Worm (Caenorhabditis elegans) whole organism, midembryonic: ENCODE results near the gene K01D12.7.
"Not testable (repeated sequence)": the region's sequence is repeated elsewhere in the genome, so short reads cannot be mapped to it uniquely, and the experiment has no call there.

ENCODE experiments used
- T22C8.4 ChIP-seq: fragments of 200-800 bp; sonication (Bioruptor generic); IDR thresholded peaks from 2 replicates; pipeline ENCODE4 v1.3.6; 2022; ENCODE audit warnings: missing genetic modification characterization, missing compliant biosample characterization
- cog-1 ChIP-seq: sonication (generic microtip); optimal IDR thresholded peaks from 2 replicates; lab custom pipeline; 2016; ENCODE audit warnings: missing genetic modification characterization, missing compliant biosample characterization
- flt-1 ChIP-seq: fragments of 200-800 bp; sonication (Bioruptor generic); IDR thresholded peaks from 2 replicates; pipeline ENCODE4 v1.3.6; 2022; ENCODE audit warnings: missing genetic modification characterization, missing compliant biosample characterization
- klf-2 ChIP-seq: fragments of 200-800 bp; sonication (Bioruptor generic); conservative IDR thresholded peaks from 2 replicates; pipeline ENCODE4 v1.3.6; 2022; ENCODE audit warnings: missing genetic modification reagents, missing genetic modification characterization, missing compliant biosample characterization
- med-1 ChIP-seq: sonication (generic microtip); optimal IDR thresholded peaks from 2 replicates; lab custom pipeline; 2017; ENCODE audit warnings: missing genetic modification characterization, mild to moderate bottlenecking, missing compliant biosample characterization, antibody characterized with exemption, missing genetic modification reagents; ENCODE audit not compliant: insufficient read depth
- ref-1 ChIP-seq: fragments of 200-800 bp; sonication (Bioruptor generic); conservative IDR thresholded peaks from 2 replicates; pipeline ENCODE4 v1.3.6; 2022; ENCODE audit warnings: missing genetic modification reagents, missing genetic modification characterization, missing compliant biosample characterization
- tab-1 ChIP-seq: fragments of 200-800 bp; sonication (Bioruptor generic); IDR thresholded peaks from 2 replicates; pipeline ENCODE4 v1.3.6; 2022; ENCODE audit warnings: missing genetic modification characterization, missing compliant biosample characterization
- ztf-23 ChIP-seq: fragments of 200-800 bp; sonication (Bioruptor generic); IDR thresholded peaks from 2 replicates; pipeline ENCODE4 v1.3.6; 2022; ENCODE audit warnings: missing genetic modification reagents, missing genetic modification characterization, missing compliant biosample characterization
- ztf-29 ChIP-seq: fragments of 200-800 bp; sonication (Bioruptor generic); IDR thresholded peaks from 2 replicates; pipeline ENCODE4 v1.3.6; 2022; ENCODE audit warnings: missing genetic modification reagents, missing genetic modification characterization, missing compliant biosample characterization

K01D12.7 gene

DNA sequence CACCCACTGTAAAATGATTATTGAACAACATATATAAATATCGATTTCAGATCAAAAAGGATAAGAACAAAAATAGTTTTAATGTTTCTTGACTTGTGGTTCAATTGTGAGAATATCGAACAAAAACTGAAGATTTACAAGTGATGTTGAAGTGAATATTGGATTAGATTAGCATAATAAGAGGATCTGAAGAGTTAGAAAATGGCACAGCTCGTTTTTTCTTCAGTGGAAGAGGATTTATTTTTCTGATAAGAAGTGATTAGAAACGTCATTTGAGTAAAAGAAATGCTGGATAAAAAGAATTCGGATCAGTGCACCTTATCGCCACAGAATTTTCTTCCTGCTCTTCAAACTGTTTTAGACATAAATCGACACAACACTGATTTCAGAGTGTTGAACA is 5.6 kb downstream of the K01D12.7 start, which contains the start of gene twk-14:
twk-14 (minus strand) TSS at position 8 of the 400 bp plus-strand sequence.
- TF ChIP-seq ztf-29 (GFP tag; lab: Robert Waterston, UW) (no peak), klf-2 (no peak), T22C8.4 (GFP tag; lab: Robert Waterston, UW) (no peak), flt-1 (no peak), cog-1 (no peak), ztf-23 (GFP tag; lab: Robert Waterston, UW) (no peak), tab-1 (GFP tag; lab: Robert Waterston, UW) (no peak), med-1 (GFP tag; lab: Kevin White, UChicago) (no peak), ref-1 (no peak)

ce11 chrV:12386154-12386553 is 15.1 kb downstream of the K01D12.7 start, which contains the start of gene K01D12.15:
TSS of gene K01D12.15 (plus strand) at chrV:12386454.
- TF ChIP-seq klf-2 (no peak), flt-1 (no peak), ref-1 (no peak), T22C8.4 (GFP tag; lab: Robert Waterston, UW) (no peak), cog-1 (no peak), tab-1 (GFP tag; lab: Robert Waterston, UW) (no peak), ztf-23 (GFP tag; lab: Robert Waterston, UW) (no peak), ztf-29 (GFP tag; lab: Robert Waterston, UW) (no peak), med-1 (GFP tag; lab: Kevin White, UChicago) (no peak)

DNA sequence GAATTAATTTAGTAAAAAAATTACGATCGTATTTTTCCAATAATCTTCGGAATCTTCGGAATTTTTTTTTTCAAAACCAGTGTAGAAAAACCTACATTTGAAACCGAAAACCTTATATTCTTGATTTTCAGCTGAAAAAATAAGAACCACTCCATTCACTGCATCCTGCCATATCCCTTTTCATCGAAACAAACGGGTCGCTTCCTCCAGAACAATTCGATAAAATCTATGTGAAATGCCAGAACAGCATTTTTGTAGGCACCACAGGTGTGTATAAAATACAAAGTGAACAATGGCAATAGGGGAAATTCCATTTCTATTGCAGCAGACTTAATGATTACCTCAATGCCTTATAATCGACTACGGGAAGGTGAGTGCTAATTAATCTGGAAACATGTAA is 24.0 kb downstream of the K01D12.7 start, which contains the start of gene K01D12.1:
K01D12.1 (plus strand) TSS at position 301 of the 400 bp plus-strand sequence.
- TF ChIP-seq cog-1 = no peak
- no peak for TF ChIP-seq tab-1 (GFP tag; lab: Robert Waterston, UW)
- no peak for TF ChIP-seq ref-1
- no peak for TF ChIP-seq klf-2
- TF ChIP-seq flt-1 = no peak
- TF ChIP-seq med-1 (GFP tag; lab: Kevin White, UChicago) = no peak
- no peak for TF ChIP-seq T22C8.4 (GFP tag; lab: Robert Waterston, UW)
- TF ChIP-seq ztf-29 (GFP tag; lab: Robert Waterston, UW) = no peak
- no peak for TF ChIP-seq ztf-23 (GFP tag; lab: Robert Waterston, UW)

DNA sequence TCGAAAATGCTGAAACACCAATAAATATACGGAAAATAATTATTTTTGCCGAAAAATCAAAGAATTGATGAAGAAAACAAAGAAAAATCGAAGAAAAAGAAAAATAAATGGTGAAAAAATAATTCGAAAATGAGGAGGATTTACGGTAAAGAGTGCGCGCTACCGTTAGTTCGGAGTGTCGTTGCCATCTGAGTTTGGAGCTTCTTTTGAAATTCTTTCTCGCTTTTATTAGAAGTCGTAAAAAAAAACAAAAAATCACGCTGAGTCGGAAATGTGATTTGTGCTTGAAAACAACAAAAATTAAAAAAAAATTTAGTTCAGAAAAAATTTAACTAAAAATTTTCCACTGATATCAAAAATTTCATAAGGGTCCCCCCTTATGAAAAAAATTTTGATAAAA is 27.0 kb downstream of the K01D12.7 start, which contains the start of gene F23H12.10:
F23H12.10 (minus strand) TSS at position 12 of the 400 bp plus-strand sequence.
- not testable (repeated sequence) for TF ChIP-seq ref-1; cog-1; ztf-23 (GFP tag; lab: Robert Waterston, UW)

DNA sequence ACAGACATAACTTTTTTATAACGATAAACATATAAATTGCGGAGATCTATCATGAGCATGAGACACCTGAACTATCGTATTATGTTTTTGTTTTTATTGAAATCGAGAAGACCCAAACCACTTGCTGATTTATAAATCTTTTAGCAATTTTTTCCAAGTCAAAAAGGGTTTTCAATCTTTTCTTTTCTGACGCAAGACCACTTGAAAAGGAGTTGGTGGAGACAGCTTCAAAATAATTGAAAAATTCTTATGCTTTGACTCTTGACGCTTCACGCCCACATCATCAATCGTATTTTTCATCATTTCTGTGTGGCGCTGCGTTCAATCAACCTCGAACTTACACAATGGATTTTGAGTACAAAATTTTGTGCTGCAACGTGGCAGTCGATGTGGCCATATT is 29.9 kb downstream of the K01D12.7 start, which contains the start of gene F23H12.7:
F23H12.7 (plus strand) TSS at position 301 of the 400 bp plus-strand sequence.
- no peak for TF ChIP-seq tab-1 (GFP tag; lab: Robert Waterston, UW)
- TF ChIP-seq klf-2 = no peak
- TF ChIP-seq ztf-23 (GFP tag; lab: Robert Waterston, UW) = no peak
- no peak for TF ChIP-seq flt-1
- TF ChIP-seq cog-1 = no peak
- TF ChIP-seq T22C8.4 (GFP tag; lab: Robert Waterston, UW) = no peak
- TF ChIP-seq ref-1 = no peak
- no peak for TF ChIP-seq ztf-29 (GFP tag; lab: Robert Waterston, UW)
- TF ChIP-seq med-1 (GFP tag; lab: Kevin White, UChicago) = no peak

ce11 chrV:12369437-12369836 is 31.8 kb downstream of the K01D12.7 start, which contains the start of gene gcy-13:
TSS of gene gcy-13 (minus strand) at chrV:12369537.
- TF ChIP-seq klf-2 (no peak), flt-1 (no peak), ztf-29 (GFP tag; lab: Robert Waterston, UW) (no peak), ref-1 (no peak), med-1 (GFP tag; lab: Kevin White, UChicago) (no peak)

DNA sequence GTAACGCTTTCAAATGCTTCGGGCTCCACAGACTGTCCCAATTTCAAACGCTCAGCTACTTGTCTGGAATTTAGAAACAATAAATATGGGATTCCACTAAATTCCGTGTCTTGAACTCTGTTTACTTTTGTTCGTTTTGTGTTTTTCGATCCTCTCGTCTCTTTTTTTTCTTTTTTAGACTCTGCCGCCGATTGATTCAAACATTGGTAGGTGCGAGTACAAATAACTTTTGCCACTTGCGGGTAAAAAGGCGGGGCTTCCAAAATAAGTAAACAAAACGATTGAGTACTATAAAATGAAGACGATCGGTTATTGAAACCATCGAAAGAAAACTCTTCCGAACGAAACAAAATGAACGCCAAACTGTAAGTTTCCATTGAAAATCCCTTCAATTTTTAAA is 36.2 kb downstream of the K01D12.7 start, which contains the start of gene fipr-2:
fipr-2 (plus strand) TSS at position 245 of the 400 bp plus-strand sequence.
- no peak for TF ChIP-seq ref-1
- TF ChIP-seq med-1 (GFP tag; lab: Kevin White, UChicago) = no peak
- TF ChIP-seq ztf-23 (GFP tag; lab: Robert Waterston, UW) = no peak
- no peak for TF ChIP-seq T22C8.4 (GFP tag; lab: Robert Waterston, UW)
- TF ChIP-seq ztf-29 (GFP tag; lab: Robert Waterston, UW) = no peak

DNA sequence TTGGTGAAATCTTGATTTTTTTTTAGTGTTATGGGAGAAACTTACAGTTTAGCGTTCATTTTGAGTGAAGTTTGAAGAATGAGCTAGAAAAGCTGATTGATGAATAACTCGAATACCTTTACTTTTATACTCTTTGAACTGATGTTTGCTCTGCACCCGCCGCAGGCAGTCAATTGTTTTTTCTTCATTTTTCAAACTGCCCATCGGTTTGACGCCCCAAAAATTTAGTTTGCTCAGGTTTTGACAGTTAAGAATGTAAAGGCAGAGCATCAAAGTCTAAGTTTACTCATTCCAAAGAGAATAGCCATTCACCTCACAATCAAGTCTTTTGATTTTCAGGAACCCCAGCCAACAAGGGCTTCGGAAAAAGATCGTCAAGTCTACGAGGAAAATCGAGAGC is 39.6 kb downstream of the K01D12.7 start, which contains the start of gene fipr-1:
fipr-1 (minus strand) TSS at position 101 of the 400 bp plus-strand sequence.
- TF ChIP-seq T22C8.4 (GFP tag; lab: Robert Waterston, UW) (no peak), tab-1 (GFP tag; lab: Robert Waterston, UW) (no peak), flt-1 (no peak), ztf-23 (GFP tag; lab: Robert Waterston, UW) (no peak), cog-1 (no peak), ztf-29 (GFP tag; lab: Robert Waterston, UW) (no peak), klf-2 (no peak), ref-1 (no peak), med-1 (GFP tag; lab: Kevin White, UChicago) (no peak)

DNA sequence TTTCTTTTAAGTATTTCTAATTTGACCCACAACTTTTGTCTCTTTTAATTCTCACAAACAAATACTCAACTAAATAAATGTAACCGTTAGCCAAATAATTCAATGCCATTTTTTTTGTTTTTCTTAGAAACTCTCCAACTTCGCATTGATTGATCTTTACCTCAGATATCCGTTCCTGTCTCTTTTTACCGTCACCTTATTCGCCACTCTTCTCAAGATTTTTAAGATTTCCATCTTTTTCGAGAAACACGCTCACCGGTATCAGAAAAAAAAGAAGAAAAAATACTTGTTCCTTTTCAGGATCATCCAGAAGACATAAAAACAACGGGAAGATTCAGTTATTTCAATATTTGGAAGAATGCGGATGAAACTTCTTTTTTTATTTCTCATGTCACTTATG is 42.9 kb downstream of the K01D12.7 start, which contains the start of gene F23H12.5:
F23H12.5 (plus strand) TSS at position 301 of the 400 bp plus-strand sequence.
- TF ChIP-seq med-1 (GFP tag; lab: Kevin White, UChicago) = no peak
- TF ChIP-seq ztf-23 (GFP tag; lab: Robert Waterston, UW) = no peak
- no peak for TF ChIP-seq klf-2
- TF ChIP-seq cog-1 = no peak
- TF ChIP-seq tab-1 (GFP tag; lab: Robert Waterston, UW) = no peak
- no peak for TF ChIP-seq flt-1
- no peak for TF ChIP-seq T22C8.4 (GFP tag; lab: Robert Waterston, UW)

ce11 chrV:12357632-12358031 is 43.7 kb downstream of the K01D12.7 start:
- no peak for TF ChIP-seq ztf-23 (GFP tag; lab: Robert Waterston, UW)
- TF ChIP-seq tab-1 (GFP tag; lab: Robert Waterston, UW) = no peak
- no peak for TF ChIP-seq flt-1
- TF ChIP-seq ref-1 = no peak
- no peak for TF ChIP-seq T22C8.4 (GFP tag; lab: Robert Waterston, UW)
- TF ChIP-seq ztf-29 (GFP tag; lab: Robert Waterston, UW) = no peak
- no peak for TF ChIP-seq med-1 (GFP tag; lab: Kevin White, UChicago)
- no peak for TF ChIP-seq cog-1
- TF ChIP-seq klf-2 = no peak
